Fruit fly (Drosophila melanogaster) whole organism, embryonic: ENCODE measurements around the gene flip.

Source experiments
- Atf3 ChIP-seq: fragments of 200-800 bp; sonication (Bioruptor generic); optimal IDR thresholded peaks from 3 replicates; lab custom pipeline; 2016; ENCODE audit warnings: missing biosample characterization, missing genetic modification characterization
- Bgb ChIP-seq: fragments of 200-800 bp; sonication (Bioruptor generic); IDR thresholded peaks from 2 replicates; pipeline ENCODE4 v1.3.6; 2022; ENCODE audit warnings: missing biosample characterization, missing genetic modification characterization; ENCODE audit not compliant: partially characterized antibody
- CG11723 ChIP-seq: fragments of 200-800 bp; sonication (Bioruptor generic); optimal IDR thresholded peaks from 2 replicates; lab custom pipeline; 2017; ENCODE audit warnings: missing biosample characterization, mild to moderate bottlenecking, missing genetic modification characterization
- CG12659 ChIP-seq: fragments of 200-800 bp; sonication (Bioruptor generic); optimal IDR thresholded peaks from 3 replicates; lab custom pipeline; 2017; ENCODE audit warnings: mild to moderate bottlenecking, missing biosample characterization, missing genetic modification reagents, missing genetic modification characterization
- CG14667 ChIP-seq: fragments of 200-800 bp; sonication (Bioruptor generic); IDR thresholded peaks from 2 replicates; pipeline ENCODE4 v1.3.6; 2022; ENCODE audit warnings: missing biosample characterization, missing genetic modification characterization
- CG1603 ChIP-seq: fragments of 200-800 bp; sonication (Bioruptor generic); optimal IDR thresholded peaks from 2 replicates; lab custom pipeline; 2019; ENCODE audit warnings: missing biosample characterization, mild to moderate bottlenecking, missing genetic modification characterization, moderate library complexity
- CG1647 ChIP-seq: fragments of 200-800 bp; sonication (Bioruptor generic); optimal IDR thresholded peaks from 3 replicates; lab custom pipeline; 2016; ENCODE audit warnings: missing biosample characterization, missing genetic modification characterization
- CG2116 ChIP-seq: fragments of 200-800 bp; sonication (Bioruptor generic); optimal IDR thresholded peaks from 3 replicates; lab custom pipeline; 2018; ENCODE audit warnings: missing biosample characterization, mild to moderate bottlenecking, missing genetic modification characterization
- CG2199 ChIP-seq: fragments of 200-800 bp; sonication (Bioruptor generic); IDR thresholded peaks from 3 replicates; pipeline ENCODE4 v1.3.6; 2022; ENCODE audit warnings: missing biosample characterization, missing genetic modification characterization
- CG3995 ChIP-seq: fragments of 200-800 bp; sonication (Bioruptor generic); optimal IDR thresholded peaks from 3 replicates; lab custom pipeline; 2016; ENCODE audit warnings: missing biosample characterization, missing genetic modification characterization
- CG4424 ChIP-seq: fragments of 200-800 bp; sonication (Bioruptor generic); optimal IDR thresholded peaks from 3 replicates; lab custom pipeline; 2016; ENCODE audit warnings: missing biosample characterization, missing genetic modification characterization
- CG4617 ChIP-seq: fragments of 200-800 bp; sonication (Bioruptor generic); optimal IDR thresholded peaks from 3 replicates; lab custom pipeline; 2016; ENCODE audit warnings: missing biosample characterization, missing genetic modification characterization, borderline replicate concordance
- CG4820 ChIP-seq: fragments of 200-800 bp; sonication (Bioruptor generic); optimal IDR thresholded peaks from 3 replicates; lab custom pipeline; 2016; ENCODE audit warnings: missing biosample characterization, missing genetic modification characterization
- CG7357 ChIP-seq: fragments of 200-800 bp; sonication (Bioruptor generic); IDR thresholded peaks from 3 replicates; pipeline ENCODE4 v1.3.6; 2022; ENCODE audit warnings: missing biosample characterization, missing genetic modification characterization
- CG7556 ChIP-seq: fragments of 200-800 bp; sonication (Bioruptor generic); optimal IDR thresholded peaks from 2 replicates; lab custom pipeline; 2017; ENCODE audit warnings: missing biosample characterization, mild to moderate bottlenecking, missing genetic modification characterization
- CG7987 ChIP-seq: fragments of 200-800 bp; sonication (Bioruptor generic); optimal IDR thresholded peaks from 2 replicates; lab custom pipeline; 2018; ENCODE audit warnings: missing biosample characterization, mild to moderate bottlenecking, missing genetic modification characterization, moderate library complexity
- CoRest ChIP-seq: fragments of 200-800 bp; sonication (Bioruptor generic); optimal IDR thresholded peaks from 3 replicates; lab custom pipeline; 2018; ENCODE audit warnings: missing biosample characterization, mild to moderate bottlenecking, missing genetic modification characterization, moderate library complexity
- Dip3 ChIP-seq: fragments of 200-800 bp; sonication (Bioruptor generic); optimal IDR thresholded peaks from 3 replicates; lab custom pipeline; 2016; ENCODE audit warnings: missing biosample characterization, missing genetic modification characterization
- Dll ChIP-seq: fragments of 200-800 bp; sonication (Bioruptor generic); IDR thresholded peaks from 4 replicates; pipeline ENCODE4 v1.3.6; 2022; ENCODE audit warnings: missing biosample characterization, missing genetic modification characterization; ENCODE audit not compliant: partially characterized antibody
- Ets97D ChIP-seq: fragments of 200-800 bp; sonication (Bioruptor generic); optimal IDR thresholded peaks from 3 replicates; lab custom pipeline; 2016; ENCODE audit warnings: missing biosample characterization, missing genetic modification characterization
- NFAT ChIP-seq: fragments of 200-800 bp; sonication (Bioruptor generic); IDR thresholded peaks from 2 replicates; pipeline ENCODE4 v1.3.6; 2022; ENCODE audit warnings: missing biosample characterization, missing genetic modification characterization
- Nf-YA ChIP-seq: fragments of 200-800 bp; sonication (Bioruptor generic); IDR thresholded peaks from 2 replicates; pipeline ENCODE4 v1.3.6; 2022; ENCODE audit warnings: missing biosample characterization, missing genetic modification characterization
- Opbp ChIP-seq: fragments of 200-800 bp; sonication (Bioruptor generic); IDR thresholded peaks from 3 replicates; pipeline ENCODE4 v1.3.6; 2022; ENCODE audit warnings: missing biosample characterization, missing genetic modification characterization; ENCODE audit not compliant: partially characterized antibody
- Rfx ChIP-seq: fragments of 200-800 bp; sonication (Bioruptor generic); IDR thresholded peaks from 2 replicates; pipeline ENCODE4 v1.3.6; 2022; ENCODE audit warnings: missing biosample characterization, missing genetic modification characterization
- Sry-δ ChIP-seq: fragments of 200-800 bp; sonication (Bioruptor generic); optimal IDR thresholded peaks from 2 replicates; lab custom pipeline; 2016; ENCODE audit warnings: missing biosample characterization, missing genetic modification characterization
- Stat92E ChIP-seq, 3 experiments: fragments of >200 bp in 2 of 3; fragments of 200-800 bp in 1 of 3; sonication (Bioruptor generic) in 1 of 3; optimal IDR thresholded peaks; 2 replicates each; lab custom pipeline; 2017 to 2019; ENCODE audit warnings: missing biosample characterization in 3 of 3, missing genetic modification characterization in 3 of 3, mild to moderate bottlenecking in 1 of 3, moderate library complexity in 1 of 3
- YL-1 ChIP-seq: fragments of 200-800 bp; sonication (Bioruptor generic); optimal IDR thresholded peaks from 3 replicates; lab custom pipeline; 2017; ENCODE audit warnings: missing biosample characterization, mild to moderate bottlenecking, missing genetic modification characterization
- ap ChIP-seq: fragments of 200-800 bp; sonication (Bioruptor generic); IDR thresholded peaks from 2 replicates; pipeline ENCODE4 v1.3.6; 2022; ENCODE audit warnings: missing biosample characterization, missing genetic modification characterization
- ato ChIP-seq: fragments of 200-800 bp; sonication (Bioruptor generic); IDR thresholded peaks from 2 replicates; pipeline ENCODE4 v1.3.6; 2022; ENCODE audit warnings: missing biosample characterization, missing genetic modification characterization; ENCODE audit not compliant: partially characterized antibody
- dmrt11E ChIP-seq: fragments of 200-800 bp; sonication (Bioruptor generic); optimal IDR thresholded peaks from 3 replicates; lab custom pipeline; 2018; ENCODE audit warnings: missing biosample characterization, mild to moderate bottlenecking, missing genetic modification characterization, moderate library complexity
- fd64A ChIP-seq: fragments of 200-800 bp; sonication (Bioruptor generic); optimal IDR thresholded peaks from 3 replicates; lab custom pipeline; 2018; ENCODE audit warnings: missing biosample characterization, mild to moderate bottlenecking, missing genetic modification characterization
- gfzf ChIP-seq: fragments of 200-800 bp; sonication (Bioruptor generic); optimal IDR thresholded peaks from 2 replicates; lab custom pipeline; 2016; ENCODE audit warnings: missing biosample characterization, mild to moderate bottlenecking, missing genetic modification characterization, moderate library complexity
- lola ChIP-seq, 3 experiments: fragments of >200 bp in 2 of 3; fragments of 200-800 bp in 1 of 3; sonication (Bioruptor generic) in 1 of 3; optimal IDR thresholded peaks; 2 replicates each; lab custom pipeline; 2017 to 2019; ENCODE audit warnings: missing biosample characterization in 3 of 3, missing genetic modification characterization in 3 of 3, mild to moderate bottlenecking in 1 of 3, moderate library complexity in 1 of 3
- nom ChIP-seq: fragments of 200-800 bp; sonication (Bioruptor generic); optimal IDR thresholded peaks from 2 replicates; lab custom pipeline; 2017; ENCODE audit warnings: missing biosample characterization, missing genetic modification characterization, mild to moderate bottlenecking, moderate library complexity, missing genetic modification reagents
- pan ChIP-seq, 4 experiments: fragments of >200 bp in 3 of 4; fragments of 200-800 bp in 1 of 4; sonication (Bioruptor generic) in 1 of 4; optimal IDR thresholded peaks in 3 of 4; IDR thresholded peaks in 1 of 4; 2 replicates each; pipeline versions ENCODE4 v1.3.6 to Lab custom; 2017 to 2022; ENCODE audit warnings: missing biosample characterization in 2 of 4, missing genetic modification characterization in 2 of 4, mixed read lengths in 1 of 4
- prd ChIP-seq, 3 experiments: fragments of >200 bp in 2 of 3; fragments of 200-800 bp in 1 of 3; sonication (Bioruptor generic) in 1 of 3; optimal IDR thresholded peaks in 2 of 3; IDR thresholded peaks in 1 of 3; 2 replicates in 2 of 3; 3 replicates in 1 of 3; pipeline versions ENCODE4 v1.3.6 to Lab custom; 2017 to 2022; ENCODE audit warnings: missing biosample characterization in 1 of 3, missing genetic modification characterization in 1 of 3
- sens ChIP-seq: fragments of 200-800 bp; sonication (Bioruptor generic); peaks from one replicate; lab custom pipeline; 2016; ENCODE audit warnings: missing biosample characterization, missing genetic modification characterization
- seq ChIP-seq: fragments of 200-800 bp; sonication (Bioruptor generic); IDR thresholded peaks from 2 replicates; pipeline ENCODE4 v1.3.6; 2022; ENCODE audit warnings: missing biosample characterization, missing genetic modification characterization
- tio ChIP-seq: fragments of 200-800 bp; sonication (Bioruptor generic); optimal IDR thresholded peaks from 2 replicates; lab custom pipeline; 2017; ENCODE audit warnings: missing biosample characterization, missing genetic modification characterization, inconsistent platforms
- tll ChIP-seq, 2 experiments: fragments of 200-800 bp in 1 of 2; fragments of >200 bp in 1 of 2; sonication (Bioruptor generic) in 1 of 2; optimal IDR thresholded peaks; 2 replicates each; lab custom pipeline; 2017 to 2019; ENCODE audit warnings: missing biosample characterization in 2 of 2, missing genetic modification characterization in 2 of 2, mild to moderate bottlenecking in 1 of 2, moderate library complexity in 1 of 2
- toy ChIP-seq: fragments of 200-800 bp; sonication (Bioruptor generic); IDR thresholded peaks from 2 replicates; pipeline ENCODE4 v1.3.6; 2022; ENCODE audit warnings: missing biosample characterization, missing genetic modification characterization
- unc-4 ChIP-seq: fragments of 200-800 bp; sonication (Bioruptor generic); IDR thresholded peaks from 2 replicates; pipeline ENCODE4 v1.3.6; 2022; ENCODE audit warnings: missing biosample characterization, missing genetic modification characterization; ENCODE audit not compliant: partially characterized antibody

flip gene

dm6 chr3R:4232139-4233017 lies 45.4 kb downstream of the flip start, which contains the start of gene CG14641 (continued):
- TF ChIP-seq lola (GFP tag; optimal IDR thresholded peaks at IDR 0.05; lab: Kevin White, UChicago) (peak in 2 of 3 experiments; percentile 26 to 97), Ets97D (no peak), CoRest (tag; lab: Kevin White, UChicago) (peak; percentile 42), ap (0 out of 2 replicates have a peak, but pooled peaks have one; percentile 11), CG7987 (GFP tag; lab: Kevin White, UChicago) (no peak), CG2116 (GFP tag; lab: Kevin White, UChicago) (peak; percentile 31), CG1603 (tag; lab: Kevin White, UChicago) (peak; percentile 74), CG4617 (peak; percentile 61), CG1647 (no peak), dmrt11E (tag; lab: Kevin White, UChicago) (peak; percentile 19), Atf3 (GFP tag; lab: Kevin White, UChicago) (no peak), tll (GFP tag; optimal IDR thresholded peaks at IDR 0.05; lab: Kevin White, UChicago) (peak in 1 of 2 experiments; percentile 79), nom (peak; percentile 30), Dip3 (no peak), CG3995 (GFP tag; lab: Kevin White, UChicago) (peak; percentile 66), Bgb (peak; percentile 55; the same call in 1 of the 2 replicates), tio (GFP tag; lab: Kevin White, UChicago) (peak; percentile 47), seq (no peak), CG7357 (GFP tag; lab: Robert Waterston, UW) (peak; percentile 90), CG4424 (GFP tag; lab: Kevin White, UChicago) (peak; percentile 16), YL-1 (GFP tag; lab: Kevin White, UChicago) (peak; percentile 61), pan (optimal IDR thresholded peaks at IDR 0.05; lab: Kevin White, UChicago) (no peak), pan (GFP tag; optimal IDR thresholded peaks at IDR 0.05 in 1 of 2, IDR thresholded peaks at IDR 0.05 in 1 of 2) (no peak), gfzf (peak; percentile 30), CG2199 (GFP tag; lab: Robert Waterston, UW) (0 out of 3 replicates have a peak, but pooled peaks have one; percentile 24), toy (GFP tag; lab: Robert Waterston, UW) (no peak), CG7556 (GFP tag; lab: Kevin White, UChicago) (no peak), unc-4 (no peak), Dll (peak; percentile 48; the same call in 3 of the 4 replicates), CG4820 (GFP tag; lab: Kevin White, UChicago) (no peak), CG11723 (peak; percentile 64), CG12659 (peak; percentile 39), ato (GFP tag; lab: Robert Waterston, UW) (0 out of 2 replicates have a peak, but pooled peaks have one; percentile 56), CG14667 (GFP tag; lab: Robert Waterston, UW) (peak; percentile 29; the same call in 1 of the 2 replicates), sens (peak; percentile 56), prd (optimal IDR thresholded peaks at IDR 0.05; lab: Kevin White, UChicago) (no peak), prd (GFP tag; IDR thresholded peaks at IDR 0.05; lab: Robert Waterston, UW) (peak; percentile 32; the same call in 1 of the 3 replicates), Opbp (GFP tag; lab: Robert Waterston, UW) (peak; percentile 54; the same call in 2 of the 3 replicates), Sry-δ (GFP tag; lab: Kevin White, UChicago) (peak; percentile 73), Nf-YA (GFP tag; lab: Robert Waterston, UW) (no peak), fd64A (GFP tag; lab: Kevin White, UChicago) (no peak), NFAT (GFP tag; lab: Robert Waterston, UW) (no peak), Stat92E (GFP tag; optimal IDR thresholded peaks at IDR 0.05; lab: Kevin White, UChicago) (peak in 1 of 3 experiments; percentile 86), Rfx (peak; percentile 23; the same call in 1 of the 2 replicates)
